Worm (Caenorhabditis elegans) whole organism, late embryonic: Measurements from ENCODE around the gene srlf-13.

Experiments
- F13H6.1 ChIP-seq: sonication (generic microtip); optimal IDR thresholded peaks from 2 replicates; lab custom pipeline; 2016; ENCODE audit warnings: missing genetic modification characterization, missing compliant biosample characterization
- Y22D7AL.16 ChIP-seq: sonication (generic microtip); optimal IDR thresholded peaks from 2 replicates; lab custom pipeline; 2016; ENCODE audit warnings: missing genetic modification characterization, missing compliant biosample characterization
- ceh-6 ChIP-seq: fragments of 200-800 bp; sonication (Bioruptor generic); optimal IDR thresholded peaks from 2 replicates; lab custom pipeline; 2018; ENCODE audit warnings: mild to moderate bottlenecking, missing genetic modification characterization, missing compliant biosample characterization
- ceh-9 ChIP-seq: sonication (generic microtip); optimal IDR thresholded peaks from 2 replicates; lab custom pipeline; 2016; ENCODE audit warnings: mild to moderate bottlenecking, missing genetic modification characterization, inconsistent platforms, missing compliant biosample characterization
- pros-1 ChIP-seq: fragments of 150-350 bp; optimal IDR thresholded peaks from 2 replicates; lab custom pipeline; 2014; ENCODE audit warnings: missing biosample characterization, missing genetic modification reagents, missing genetic modification characterization
- unc-86 ChIP-seq: sonication (generic microtip); optimal IDR thresholded peaks from 2 replicates; lab custom pipeline; 2016; ENCODE audit warnings: missing genetic modification characterization, missing compliant biosample characterization
- ztf-16 ChIP-seq: sonication (generic microtip); optimal IDR thresholded peaks from 2 replicates; lab custom pipeline; 2017; ENCODE audit warnings: missing genetic modification characterization, missing compliant biosample characterization

ce11 chrIV:10919770-10920169, 23.4 kb upstream of the srlf-13 start, which contains the start of gene rbr-2:
- no peak for TF ChIP-seq pros-1 (tag; lab: Kevin White, UChicago)
- no peak for TF ChIP-seq ztf-16
- TF ChIP-seq ceh-9 (tag; lab: Kevin White, UChicago) = no peak
- no peak for TF ChIP-seq Y22D7AL.16 (tag; lab: Kevin White, UChicago)
- TF ChIP-seq unc-86 (tag; lab: Kevin White, UChicago) = no peak
- TF ChIP-seq ceh-6 (GFP tag; lab: Kevin White, UChicago) = no peak
- TF ChIP-seq F13H6.1 = no peak
